Worm (Caenorhabditis elegans): Measurements from ENCODE around the gene M03F4.6.

DNA sequence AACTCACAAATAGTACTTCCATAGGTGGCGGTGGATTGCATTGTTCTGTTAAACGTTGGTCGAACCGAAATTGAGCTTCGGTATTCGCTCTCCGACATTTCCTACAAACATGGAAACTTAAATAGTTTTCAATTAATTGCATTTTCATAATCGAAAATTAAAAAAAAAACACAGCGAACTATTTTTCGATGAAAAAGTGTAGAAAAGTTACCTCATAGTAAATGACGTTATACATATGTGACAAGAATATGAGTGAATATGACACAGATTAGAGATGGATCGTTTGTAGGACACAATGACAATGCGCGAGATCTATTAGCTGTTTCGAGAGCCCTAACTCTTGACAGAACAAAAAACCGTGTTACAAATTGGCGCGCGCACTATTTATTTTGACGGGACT, 53.2 kb downstream of the M03F4.6 start, which contains the start of gene ifa-4:
- no peak for TF ChIP-seq lin-39 (tag; optimal IDR thresholded peaks at IDR 0.05)
- TF ChIP-seq unc-39 (tag; optimal IDR thresholded peaks at IDR 0.05) = no peak
- no peak for TF ChIP-seq hlh-11 (tag; optimal IDR thresholded peaks at IDR 0.05)

All from whole organism, L4 larva.